Worm (Caenorhabditis elegans) whole organism, L2 larva: ENCODE measurements around the gene bath-36.

Source experiments
- ama-1 ChIP-seq: fragments of 150-350 bp; optimal IDR thresholded peaks from 2 replicates; lab custom pipeline; 2018; ENCODE audit warnings: inconsistent platforms
- blmp-1 ChIP-seq: sonication (generic microtip); optimal IDR thresholded peaks from 2 replicates; lab custom pipeline; 2017; ENCODE audit warnings: missing genetic modification characterization, mild to moderate bottlenecking, missing compliant biosample characterization, antibody characterized with exemption, moderate library complexity; ENCODE audit not compliant: insufficient read depth
- dmd-4 ChIP-seq: sonication (generic microtip); optimal IDR thresholded peaks from 2 replicates; lab custom pipeline; 2017; ENCODE audit warnings: missing biosample characterization, missing genetic modification characterization
- elt-3 ChIP-seq: sonication (generic microtip); optimal IDR thresholded peaks from 2 replicates; lab custom pipeline; 2017; ENCODE audit warnings: missing biosample characterization, missing genetic modification characterization
- lsy-2 ChIP-seq, 2 experiments: fragments of 150-350 bp in 1 of 2; sonication (generic microtip) in 1 of 2; optimal IDR thresholded peaks; 2 replicates each; lab custom pipeline; 2014 to 2017; ENCODE audit warnings: missing biosample characterization in 2 of 2, missing genetic modification characterization in 2 of 2
- mab-5 ChIP-seq: fragments of 150-350 bp; optimal IDR thresholded peaks from 2 replicates; lab custom pipeline; 2014; ENCODE audit warnings: missing biosample characterization, missing genetic modification characterization
- nhr-11 ChIP-seq: fragments of 150-350 bp; optimal IDR thresholded peaks from 2 replicates; lab custom pipeline; 2014; ENCODE audit warnings: missing biosample characterization, missing genetic modification characterization
- nhr-23 ChIP-seq: fragments of 150-350 bp; optimal IDR thresholded peaks from 2 replicates; lab custom pipeline; 2014; ENCODE audit warnings: missing biosample characterization, missing genetic modification reagents, missing genetic modification characterization
- nhr-237 ChIP-seq: fragments of 150-350 bp; optimal IDR thresholded peaks from 2 replicates; lab custom pipeline; 2014; ENCODE audit warnings: missing biosample characterization, missing genetic modification characterization
- nhr-25 ChIP-seq: fragments of 150-350 bp; sonication (generic microtip); optimal IDR thresholded peaks from 3 replicates; lab custom pipeline; 2014; ENCODE audit warnings: missing biosample characterization, missing genetic modification characterization
- peb-1 ChIP-seq: fragments of 150-350 bp; optimal IDR thresholded peaks from 2 replicates; lab custom pipeline; 2014; ENCODE audit warnings: missing biosample characterization, missing genetic modification characterization
- skn-1 ChIP-seq: sonication (generic microtip); optimal IDR thresholded peaks from 2 replicates; lab custom pipeline; 2017; ENCODE audit warnings: missing biosample characterization, missing genetic modification characterization
- snpc-4 ChIP-seq: fragments of 150-350 bp; optimal IDR thresholded peaks from 2 replicates; lab custom pipeline; 2014; ENCODE audit warnings: missing biosample characterization, missing genetic modification characterization

ce11 chrV:15184097-15185040 lies 3.3 kb upstream of the bath-36 start, which contains the start of gene Y75B12B.1:
- no peak for TF ChIP-seq dmd-4 (tag; lab: Kevin White, UChicago)
- TF ChIP-seq nhr-25 (tag; lab: Kevin White, UChicago), result no peak
- TF ChIP-seq blmp-1, result no peak
- TF ChIP-seq nhr-11 (tag; lab: Kevin White, UChicago), result no peak
- no peak for TF ChIP-seq ama-1
- no peak for TF ChIP-seq nhr-237
- no peak for TF ChIP-seq peb-1 (tag; lab: Kevin White, UChicago)
- no peak for TF ChIP-seq lsy-2 (tag; optimal IDR thresholded peaks at IDR 0.05; lab: Kevin White, UChicago)
- no peak for TF ChIP-seq skn-1 (tag; lab: Kevin White, UChicago)
- TF ChIP-seq elt-3 (tag; lab: Kevin White, UChicago), result no peak
- TF ChIP-seq nhr-23, result no peak
- no peak for TF ChIP-seq mab-5 (tag; lab: Kevin White, UChicago)
- TF ChIP-seq snpc-4 (tag; lab: Kevin White, UChicago), result no peak
